Worm (Caenorhabditis elegans) whole organism, young adult: ENCODE measurements around the gene cest-8.
A peak's percentile ranks its signal among the peaks of the same experiment; 100 is the strongest.

Experiments
- C17E4.6 ChIP-seq: fragments of 200-800 bp; sonication (Bioruptor generic); IDR thresholded peaks from 2 replicates; pipeline ENCODE4 v1.3.6; 2022; ENCODE audit warnings: missing genetic modification reagents, missing genetic modification characterization, missing compliant biosample characterization
- F37B4.10 ChIP-seq: fragments of 200-800 bp; sonication (Bioruptor generic); IDR thresholded peaks from 2 replicates; pipeline ENCODE4 v1.3.6; 2022; ENCODE audit warnings: missing genetic modification characterization, missing compliant biosample characterization
- F49E8.2 ChIP-seq: sonication (generic microtip); optimal IDR thresholded peaks from 3 replicates; lab custom pipeline; 2017; ENCODE audit warnings: missing genetic modification characterization, mild to moderate bottlenecking, missing compliant biosample characterization, antibody characterized with exemption, moderate library complexity; ENCODE audit not compliant: insufficient read depth
- F52B5.7 ChIP-seq: sonication (generic microtip); optimal IDR thresholded peaks from 2 replicates; lab custom pipeline; 2016; ENCODE audit warnings: mild to moderate bottlenecking, missing genetic modification characterization, missing compliant biosample characterization
- K11D2.4 ChIP-seq: fragments of 200-800 bp; sonication (Bioruptor generic); IDR thresholded peaks from 2 replicates; pipeline ENCODE4 v1.3.6; 2022; ENCODE audit warnings: missing genetic modification reagents, missing genetic modification characterization, missing compliant biosample characterization
- Y53F4B.3 ChIP-seq: fragments of 200-800 bp; sonication (Bioruptor generic); IDR thresholded peaks from 2 replicates; pipeline ENCODE4 v1.3.6; 2022; ENCODE audit warnings: missing genetic modification reagents, missing genetic modification characterization, missing compliant biosample characterization
- Y56A3A.18 ChIP-seq: fragments of 200-800 bp; sonication (Bioruptor generic); IDR thresholded peaks from 2 replicates; pipeline ENCODE4 v1.3.6; 2022; ENCODE audit warnings: missing genetic modification reagents, missing genetic modification characterization, missing compliant biosample characterization
- Y95B8A.8 ChIP-seq: fragments of 200-800 bp; sonication (Bioruptor generic); IDR thresholded peaks from 2 replicates; pipeline ENCODE4 v1.3.6; 2022; ENCODE audit warnings: missing genetic modification reagents, missing genetic modification characterization, missing compliant biosample characterization
- akir-1 ChIP-seq: fragments of 200-800 bp; sonication (Bioruptor generic); optimal IDR thresholded peaks from 2 replicates; lab custom pipeline; 2018; ENCODE audit warnings: mild to moderate bottlenecking, missing genetic modification characterization, moderate library complexity, missing compliant biosample characterization
- aptf-2 ChIP-seq: fragments of 200-800 bp; sonication (Bioruptor generic); conservative IDR thresholded peaks from 2 replicates; pipeline ENCODE4 v1.3.6; 2022; ENCODE audit warnings: missing genetic modification reagents, missing genetic modification characterization, missing compliant biosample characterization
- bed-2 ChIP-seq: fragments of 200-800 bp; sonication (Bioruptor generic); IDR thresholded peaks from 2 replicates; pipeline ENCODE4 v1.3.6; 2022; ENCODE audit warnings: missing genetic modification reagents, missing genetic modification characterization, missing compliant biosample characterization
- cebp-1 ChIP-seq, 2 experiments: fragments of 200-800 bp in 1 of 2; sonication (Bioruptor generic) in 1 of 2; sonication (generic microtip) in 1 of 2; IDR thresholded peaks in 1 of 2; optimal IDR thresholded peaks in 1 of 2; 2 replicates each; pipeline versions ENCODE4 v1.3.6 to Lab custom; 2017 to 2022; ENCODE audit warnings: missing compliant biosample characterization in 2 of 2, missing genetic modification characterization in 2 of 2, mild to moderate bottlenecking in 1 of 2, missing genetic modification reagents in 1 of 2, moderate library complexity in 1 of 2
- ceh-27 ChIP-seq: fragments of 200-800 bp; sonication (Bioruptor generic); optimal IDR thresholded peaks from 2 replicates; lab custom pipeline; 2018; ENCODE audit warnings: mild to moderate bottlenecking, missing genetic modification characterization, moderate library complexity, missing compliant biosample characterization
- ekl-4 ChIP-seq: fragments of 200-800 bp; sonication (Bioruptor generic); IDR thresholded peaks from 2 replicates; pipeline ENCODE4 v1.3.6; 2022; ENCODE audit warnings: missing genetic modification reagents, missing genetic modification characterization, missing compliant biosample characterization
- ets-4 ChIP-seq: fragments of 200-800 bp; sonication (Bioruptor generic); optimal IDR thresholded peaks from 2 replicates; lab custom pipeline; 2018; ENCODE audit warnings: mild to moderate bottlenecking, missing genetic modification characterization, missing compliant biosample characterization
- fkh-3 ChIP-seq: sonication (generic microtip); optimal IDR thresholded peaks from 2 replicates; lab custom pipeline; 2016; ENCODE audit warnings: mild to moderate bottlenecking, missing genetic modification characterization, missing compliant biosample characterization
- hlh-12 ChIP-seq: sonication (generic microtip); optimal IDR thresholded peaks from 2 replicates; lab custom pipeline; 2016; ENCODE audit warnings: missing genetic modification characterization, missing compliant biosample characterization
- hlh-26 ChIP-seq: fragments of 200-800 bp; sonication (Bioruptor generic); conservative IDR thresholded peaks from 2 replicates; pipeline ENCODE4 v1.3.6; 2022; ENCODE audit warnings: missing genetic modification reagents, missing genetic modification characterization, missing compliant biosample characterization
- hsf-1 ChIP-seq: fragments of 200-800 bp; sonication (Bioruptor generic); IDR thresholded peaks from 2 replicates; pipeline ENCODE4 v1.3.6; 2022; ENCODE audit warnings: missing genetic modification reagents, missing genetic modification characterization, missing compliant biosample characterization
- let-607 ChIP-seq, 2 experiments: fragments of 200-800 bp in 1 of 2; sonication (Bioruptor generic) in 1 of 2; sonication (generic microtip) in 1 of 2; optimal IDR thresholded peaks; 2 replicates each; lab custom pipeline; 2016 to 2018; ENCODE audit warnings: mild to moderate bottlenecking in 2 of 2, missing compliant biosample characterization in 2 of 2, missing genetic modification characterization in 2 of 2, moderate library complexity in 2 of 2, missing genotype in 1 of 2
- lin-35 ChIP-seq, 3 experiments: fragments of 150-350 bp in 2 of 3; sonication (generic microtip) in 1 of 3; optimal IDR thresholded peaks; 2 replicates each; lab custom pipeline; 2014 to 2018; ENCODE audit warnings: missing biosample characterization in 3 of 3, missing genetic modification characterization in 3 of 3, missing genetic modification reagents in 3 of 3
- lsl-1 ChIP-seq: fragments of 200-800 bp; sonication (Bioruptor generic); optimal IDR thresholded peaks from 2 replicates; lab custom pipeline; 2018; ENCODE audit warnings: mild to moderate bottlenecking, missing genetic modification characterization, moderate library complexity, missing compliant biosample characterization
- madf-3 ChIP-seq: fragments of 200-800 bp; sonication (Bioruptor generic); IDR thresholded peaks from 2 replicates; pipeline ENCODE4 v1.3.6; 2022; ENCODE audit warnings: missing genetic modification reagents, missing genetic modification characterization, missing compliant biosample characterization
- madf-6 ChIP-seq: fragments of 200-800 bp; sonication (Bioruptor generic); IDR thresholded peaks from 2 replicates; pipeline ENCODE4 v1.3.6; 2022; ENCODE audit warnings: missing genetic modification reagents, missing genetic modification characterization, missing compliant biosample characterization
- mes-4 ChIP-seq: sonication (generic microtip); optimal IDR thresholded peaks from 2 replicates; lab custom pipeline; 2016; ENCODE audit warnings: missing genotype, missing genetic modification characterization, missing compliant biosample characterization
- nfyb-1 ChIP-seq: fragments of 200-800 bp; sonication (Bioruptor generic); IDR thresholded peaks from 2 replicates; pipeline ENCODE4 v1.3.6; 2022; ENCODE audit warnings: missing genetic modification reagents, missing genetic modification characterization, missing compliant biosample characterization
- nhr-80 ChIP-seq: sonication (generic microtip); optimal IDR thresholded peaks from 2 replicates; lab custom pipeline; 2016; ENCODE audit warnings: missing genetic modification characterization, missing compliant biosample characterization
- repo-1 ChIP-seq: sonication (generic microtip); optimal IDR thresholded peaks from 2 replicates; lab custom pipeline; 2017; ENCODE audit warnings: mild to moderate bottlenecking, missing genetic modification characterization, missing compliant biosample characterization
- snpc-1.1 ChIP-seq: sonication (generic microtip); optimal IDR thresholded peaks from 2 replicates; lab custom pipeline; 2017; ENCODE audit warnings: missing genetic modification characterization, mild to moderate bottlenecking, missing compliant biosample characterization, antibody characterized with exemption, moderate library complexity, missing genotype, missing genetic modification reagents; ENCODE audit not compliant: insufficient read depth
- snpc-1.3 ChIP-seq: sonication (generic microtip); optimal IDR thresholded peaks from 2 replicates; lab custom pipeline; 2017; ENCODE audit warnings: missing genetic modification characterization, mild to moderate bottlenecking, missing compliant biosample characterization, antibody characterized with exemption, moderate library complexity, missing genotype, missing genetic modification reagents; ENCODE audit not compliant: insufficient read depth
- snpc-4 ChIP-seq, 5 experiments: fragments of 150-350 bp in 1 of 5; sonication (generic microtip) in 4 of 5; optimal IDR thresholded peaks; 2 replicates each; lab custom pipeline; 2014 to 2018; ENCODE audit warnings: missing genetic modification characterization in 5 of 5, missing biosample characterization in 3 of 5, antibody characterized with exemption in 2 of 5, mild to moderate bottlenecking in 2 of 5, missing compliant biosample characterization in 2 of 5, missing genotype in 2 of 5, moderate library complexity in 2 of 5, missing genetic modification reagents in 1 of 5
- tbp1 ChIP-seq: fragments of 200-800 bp; sonication (Bioruptor generic); optimal IDR thresholded peaks from 2 replicates; lab custom pipeline; 2018; ENCODE audit warnings: mild to moderate bottlenecking, missing genetic modification characterization, missing compliant biosample characterization
- unc-62 ChIP-seq: fragments of 150-350 bp; optimal IDR thresholded peaks from 2 replicates; lab custom pipeline; 2014; ENCODE audit warnings: missing biosample characterization, missing genetic modification reagents, missing genetic modification characterization
- zfh-2 ChIP-seq: fragments of 200-800 bp; sonication (Bioruptor generic); conservative IDR thresholded peaks from 2 replicates; pipeline ENCODE4 v1.3.6; 2022; ENCODE audit warnings: missing genetic modification reagents, missing genetic modification characterization, missing compliant biosample characterization
- ztf-18 ChIP-seq: sonication (generic microtip); optimal IDR thresholded peaks from 2 replicates; lab custom pipeline; 2016; ENCODE audit warnings: missing genotype, mild to moderate bottlenecking, missing genetic modification characterization, missing compliant biosample characterization
- ztf-26 ChIP-seq: sonication (generic microtip); optimal IDR thresholded peaks from 2 replicates; lab custom pipeline; 2017; ENCODE audit warnings: missing genetic modification characterization, missing compliant biosample characterization

Gene cest-8

ce11 chrX:12230357-12230756 lies 10.9 kb downstream of the cest-8 start:
- TF ChIP-seq F37B4.10 (GFP tag; lab: Robert Waterston, UW) (no peak), nhr-80 (tag; lab: Kevin White, UChicago) (peak; percentile 83), mes-4 (no peak), let-607 (tag; optimal IDR thresholded peaks at IDR 0.05; lab: Kevin White, UChicago) (peak in 1 of 2 experiments; percentile 10), aptf-2 (GFP tag; lab: Robert Waterston, UW) (no peak), nfyb-1 (0 out of 2 replicates have a peak, but pooled peaks have one; percentile 34)

DNA sequence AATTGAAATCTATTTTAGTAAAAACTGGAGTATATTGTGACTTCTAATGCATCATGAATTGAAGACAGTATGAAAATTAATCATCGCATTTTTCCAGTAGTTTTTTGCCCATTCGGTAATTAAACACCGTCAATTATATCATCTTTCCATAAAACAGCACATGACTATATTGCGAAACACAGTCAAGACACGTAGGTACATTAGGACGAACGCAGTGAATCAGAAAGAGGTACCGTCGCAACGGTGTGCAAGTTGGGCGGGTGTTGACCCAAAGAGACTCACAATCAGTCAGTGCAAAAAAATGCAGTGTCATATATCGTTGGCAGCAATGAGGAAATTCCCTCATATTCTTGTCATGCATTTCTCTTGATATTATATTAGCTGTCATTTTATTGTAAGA lies 15.0 kb downstream of the cest-8 start:
- TF ChIP-seq snpc-1.3 (tag; lab: Kevin White, UChicago) (no peak), Y53F4B.3 (GFP tag; lab: Robert Waterston, UW) (no peak), nhr-80 (tag; lab: Kevin White, UChicago) (peak; percentile 68), hsf-1 (GFP tag; lab: Robert Waterston, UW) (no peak), ets-4 (GFP tag; lab: Kevin White, UChicago) (no peak), fkh-3 (tag; lab: Kevin White, UChicago) (no peak), hlh-26 (GFP tag; lab: Robert Waterston, UW) (no peak), Y95B8A.8 (GFP tag; lab: Robert Waterston, UW) (no peak), unc-62 (GFP tag; lab: Kevin White, UChicago) (peak; percentile 30), F49E8.2 (tag; lab: Kevin White, UChicago) (no peak), snpc-1.1 (tag; lab: Kevin White, UChicago) (no peak), zfh-2 (no peak), cebp-1 (GFP tag; IDR thresholded peaks at IDR 0.05; lab: Robert Waterston, UW) (peak; percentile 89), cebp-1 (tag; optimal IDR thresholded peaks at IDR 0.05; lab: Kevin White, UChicago) (peak; percentile 93)

- TF ChIP-seq F52B5.7 (tag; lab: Kevin White, UChicago) (no peak), akir-1 (GFP tag; lab: Kevin White, UChicago) (no peak), mes-4 (no peak), lsl-1 (GFP tag; lab: Kevin White, UChicago) (no peak), bed-2 (no peak), C17E4.6 (GFP tag; lab: Robert Waterston, UW) (no peak), ekl-4 (GFP tag; lab: Robert Waterston, UW) (no peak), madf-3 (GFP tag; lab: Robert Waterston, UW) (no peak), repo-1 (tag; lab: Kevin White, UChicago) (no peak), K11D2.4 (no peak), snpc-1.3 (tag; lab: Kevin White, UChicago) (no peak), hlh-12 (tag; lab: Kevin White, UChicago) (no peak), snpc-4 (GFP tag; optimal IDR thresholded peaks at IDR 0.05; lab: Kevin White, UChicago) (no peak), snpc-4 (tag; optimal IDR thresholded peaks at IDR 0.05; lab: Kevin White, UChicago) (no peak), Y56A3A.18 (GFP tag; lab: Robert Waterston, UW) (no peak), madf-6 (no peak), lin-35 (GFP tag; optimal IDR thresholded peaks at IDR 0.05; lab: Kevin White, UChicago) (no peak), ztf-26 (no peak), ceh-27 (no peak), ztf-18 (tag; lab: Kevin White, UChicago) (no peak), tbp1 (GFP tag; lab: Kevin White, UChicago) (no peak)
Observed at ce11 chrX:12235388-12235787, 15.9 kb downstream of the cest-8 start, which contains the start of gene C23H4.6. Gene C23H4.6 (plus strand): TSS chrX:12235606.
